Worm (Caenorhabditis elegans) whole organism, L4/young adult: Measurements from ENCODE around the gene ppk-2.
"Not testable (repeated sequence)": the region's sequence is repeated elsewhere in the genome, so short reads cannot be mapped to it uniquely, and the experiment has no call there.

Source experiments
- W03F9.2 ChIP-seq: fragments of 150-350 bp; optimal IDR thresholded peaks from 2 replicates; lab custom pipeline; 2014; ENCODE audit warnings: missing biosample characterization, missing genetic modification characterization
- dao-5 ChIP-seq: sonication (generic microtip); optimal IDR thresholded peaks from 2 replicates; lab custom pipeline; 2016; ENCODE audit warnings: missing genotype, missing genetic modification characterization, moderate library complexity, missing compliant biosample characterization
- him-1 ChIP-seq: sonication (generic microtip); optimal IDR thresholded peaks from 2 replicates; lab custom pipeline; 2016; ENCODE audit warnings: missing genotype, missing genetic modification reagents, missing genetic modification characterization, missing compliant biosample characterization

The ppk-2 gene

DNA sequence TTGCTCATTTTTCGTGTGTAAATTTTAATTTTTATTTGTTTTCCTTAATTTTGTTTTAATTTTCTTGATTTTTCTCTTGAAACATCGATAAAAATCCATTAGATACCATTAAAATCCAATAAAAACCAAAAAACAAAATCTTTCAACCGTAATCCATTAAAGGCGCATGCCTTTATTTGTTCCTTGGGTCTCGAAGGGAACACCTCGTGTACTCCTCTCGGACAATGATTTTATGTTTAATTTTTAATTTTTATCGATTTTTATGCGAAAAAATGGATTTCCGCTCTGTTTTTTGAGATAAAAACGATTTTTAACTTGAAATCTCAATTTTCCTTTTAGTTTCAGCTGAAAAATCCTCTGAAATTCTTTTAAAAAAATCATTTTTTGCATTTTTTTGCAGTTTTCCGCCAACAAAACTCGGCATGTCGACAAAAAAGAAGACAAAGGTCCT, at the start of gene ppk-2:
Gene ppk-2 (plus strand): TSS at position 401 of the 451 bp plus-strand sequence.
- TF ChIP-seq W03F9.2 (tag; lab: Kevin White, UChicago) (peak; percentile 45), dao-5 (tag; lab: Kevin White, UChicago) (no peak), him-1 (tag; lab: Kevin White, UChicago) (no peak)

DNA sequence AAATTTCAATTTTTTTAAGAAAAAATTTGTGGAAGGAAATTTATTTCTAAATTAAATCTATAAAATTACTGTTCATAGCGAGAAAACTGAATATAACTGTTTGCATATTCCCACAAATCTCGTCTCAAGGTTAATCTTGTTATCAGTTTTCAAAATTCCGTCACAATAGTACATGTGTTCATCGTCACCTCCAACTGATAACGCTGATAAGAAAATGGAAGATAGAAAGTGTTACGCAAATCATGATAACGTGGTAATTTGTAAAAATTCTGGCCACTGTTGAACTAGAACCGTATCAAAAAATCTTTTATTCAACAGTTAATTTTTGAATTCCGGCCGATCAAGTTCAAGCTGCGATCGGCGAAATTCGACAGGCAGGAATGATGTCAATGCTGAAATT, 48.7 kb upstream of the ppk-2 start:
- TF ChIP-seq W03F9.2 (tag; lab: Kevin White, UChicago) (no peak), dao-5 (tag; lab: Kevin White, UChicago) (no peak), him-1 (tag; lab: Kevin White, UChicago) (no peak)

DNA sequence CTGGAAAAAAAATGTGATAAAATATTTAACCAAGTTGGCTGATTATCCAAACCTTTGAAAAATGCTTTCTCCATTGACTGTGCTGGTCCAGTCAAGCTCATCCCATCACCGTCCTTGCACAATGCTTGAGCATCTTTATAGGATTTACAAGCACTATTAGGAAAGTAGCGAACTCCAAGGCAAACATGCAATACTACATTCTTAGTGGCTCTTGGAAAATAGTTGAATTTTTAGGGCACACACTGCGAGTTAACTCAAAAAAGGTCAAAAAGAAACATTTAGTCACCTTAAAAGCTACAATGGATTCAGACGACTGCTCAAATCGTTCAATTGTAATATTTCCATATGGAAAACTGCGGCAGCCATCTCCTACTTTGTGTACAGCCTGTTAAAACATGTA, 48.0 kb upstream of the ppk-2 start, which contains the start of gene M01E10.3:
Gene M01E10.3 (minus strand): TSS at position 101 of the 400 bp plus-strand sequence.
- TF ChIP-seq dao-5 (tag; lab: Kevin White, UChicago) (no peak), W03F9.2 (tag; lab: Kevin White, UChicago) (no peak), him-1 (tag; lab: Kevin White, UChicago) (no peak)

DNA sequence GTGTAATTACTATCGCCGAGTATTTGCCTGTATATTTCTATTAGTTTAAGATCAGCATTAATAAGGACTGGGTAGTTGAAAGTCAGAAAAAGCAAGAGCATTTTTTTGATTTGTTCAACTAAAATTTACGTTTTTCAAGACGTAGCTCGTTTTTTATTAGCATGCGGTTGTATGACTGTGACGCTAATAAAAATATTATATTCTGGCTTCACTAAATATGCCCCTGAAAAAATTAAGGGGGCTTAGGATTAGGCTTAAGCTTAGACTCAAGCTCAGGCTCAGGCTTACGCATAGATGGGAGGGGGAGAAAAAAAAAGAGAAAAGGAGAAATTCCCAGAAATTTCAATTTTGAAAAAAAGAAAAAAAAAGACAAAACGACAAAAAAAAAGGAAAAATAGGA, 44.5 kb upstream of the ppk-2 start, which contains the start of gene Y39A3A.2:
Gene Y39A3A.2 (minus strand): TSS at position 101 of the 400 bp plus-strand sequence.
- TF ChIP-seq dao-5 (tag; lab: Kevin White, UChicago) (no peak), W03F9.2 (tag; lab: Kevin White, UChicago) (no peak), him-1 (tag; lab: Kevin White, UChicago) (no peak)

DNA sequence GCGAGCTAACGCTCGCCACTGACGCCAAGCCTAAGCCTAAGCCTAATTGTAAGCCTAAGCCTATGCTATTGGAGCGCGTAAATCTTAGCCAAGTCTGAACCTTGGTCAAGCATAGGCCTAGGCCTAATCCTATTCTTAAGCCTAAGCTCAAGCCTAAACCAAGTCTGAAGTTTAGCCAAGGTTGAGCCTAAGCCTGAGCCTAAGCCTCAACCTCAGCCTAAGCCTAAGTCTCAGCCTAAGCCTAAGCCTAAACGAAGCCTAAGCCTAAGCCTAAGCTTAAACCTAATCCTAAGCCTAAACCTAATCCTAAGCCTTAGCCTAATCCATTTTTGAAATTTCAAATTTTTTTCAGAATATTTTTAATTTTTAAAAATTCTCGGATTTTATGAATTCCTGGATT, 42.0 kb upstream of the ppk-2 start:
- no peak for TF ChIP-seq W03F9.2 (tag; lab: Kevin White, UChicago)
- TF ChIP-seq dao-5 (tag; lab: Kevin White, UChicago), result no peak
- no peak for TF ChIP-seq him-1 (tag; lab: Kevin White, UChicago)

DNA sequence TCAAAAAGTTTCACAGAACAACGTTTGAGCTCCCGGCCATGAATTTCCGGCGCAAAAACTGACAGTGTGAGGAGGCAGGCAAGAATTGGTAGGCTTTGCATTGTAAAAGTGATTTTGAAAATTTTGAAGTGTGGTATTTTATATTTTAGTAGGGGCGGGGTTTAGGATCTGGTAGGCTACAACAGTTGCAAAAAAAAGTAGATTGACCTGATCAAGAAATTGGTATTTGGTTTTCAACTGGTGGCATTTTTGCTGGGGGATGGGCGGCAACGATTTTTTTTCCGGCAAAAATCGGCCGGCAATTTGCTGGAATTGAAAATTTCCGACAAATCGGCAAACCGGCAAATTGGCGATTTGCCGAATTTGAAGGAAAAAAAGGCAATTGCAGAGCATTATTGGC, 41.2 kb upstream of the ppk-2 start, which contains the start of gene ins-16:
Gene ins-16 (minus strand): TSS at position 101 of the 400 bp plus-strand sequence.
- TF ChIP-seq him-1 (tag; lab: Kevin White, UChicago) (no peak), dao-5 (tag; lab: Kevin White, UChicago) (no peak), W03F9.2 (tag; lab: Kevin White, UChicago) (no peak)

DNA sequence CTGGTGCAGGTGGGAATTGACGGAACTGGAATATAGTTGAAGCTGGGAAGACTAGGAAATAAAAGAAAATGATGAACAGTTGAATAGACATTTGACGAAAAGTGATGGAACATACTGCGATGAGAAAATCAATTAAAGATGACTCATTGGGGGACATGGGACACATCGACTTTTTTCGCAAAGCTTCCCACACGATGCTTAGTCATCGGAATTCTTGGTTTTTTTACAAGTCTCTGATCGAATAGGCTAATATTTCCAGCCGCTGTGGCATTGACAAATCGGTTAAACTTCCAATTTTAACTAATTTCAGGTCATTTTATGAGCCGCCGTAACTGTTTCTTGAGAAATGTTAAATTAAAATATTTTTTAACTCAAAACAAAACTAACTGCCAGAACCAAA, 33.8 kb upstream of the ppk-2 start, which contains the start of gene Y39A3A.3:
Gene Y39A3A.3 (minus strand): TSS at position 101 of the 400 bp plus-strand sequence.
- TF ChIP-seq him-1 (tag; lab: Kevin White, UChicago) (no peak), W03F9.2 (tag; lab: Kevin White, UChicago) (no peak), dao-5 (tag; lab: Kevin White, UChicago) (no peak)

DNA sequence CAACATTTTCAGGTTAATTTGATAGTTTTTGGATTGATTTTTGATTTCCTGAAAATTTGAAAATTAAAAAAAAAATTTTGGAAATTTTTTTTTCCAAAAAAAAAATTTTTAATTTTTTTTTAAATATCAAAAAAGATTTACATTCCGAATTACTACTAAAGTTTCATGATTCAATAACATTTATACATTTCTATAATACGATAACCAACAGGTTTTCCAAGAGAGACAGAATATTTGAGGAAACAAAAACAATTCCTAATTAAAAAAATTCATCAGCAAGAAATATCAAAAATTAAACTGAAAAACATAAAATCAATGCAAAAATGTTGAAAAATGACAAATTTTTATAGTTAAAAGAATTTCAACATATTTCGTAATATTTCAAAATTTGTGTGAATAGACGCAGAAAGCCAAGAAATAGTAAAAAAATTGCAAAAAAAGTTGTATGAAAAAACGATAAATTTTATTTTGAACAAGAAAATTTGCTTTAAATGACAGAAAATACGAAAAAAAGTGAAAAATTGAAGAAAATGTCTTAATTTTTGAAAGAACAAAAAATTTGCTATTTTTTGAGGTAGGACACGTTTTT, 25.5 kb upstream of the ppk-2 start, which contains the start of gene Y39A3A.4:
Gene Y39A3A.4 (minus strand): TSS at position 51 of the 589 bp plus-strand sequence.
- TF ChIP-seq dao-5 (tag; lab: Kevin White, UChicago), result no peak
- TF ChIP-seq W03F9.2 (tag; lab: Kevin White, UChicago), result no peak
- TF ChIP-seq him-1 (tag; lab: Kevin White, UChicago), result no peak

DNA sequence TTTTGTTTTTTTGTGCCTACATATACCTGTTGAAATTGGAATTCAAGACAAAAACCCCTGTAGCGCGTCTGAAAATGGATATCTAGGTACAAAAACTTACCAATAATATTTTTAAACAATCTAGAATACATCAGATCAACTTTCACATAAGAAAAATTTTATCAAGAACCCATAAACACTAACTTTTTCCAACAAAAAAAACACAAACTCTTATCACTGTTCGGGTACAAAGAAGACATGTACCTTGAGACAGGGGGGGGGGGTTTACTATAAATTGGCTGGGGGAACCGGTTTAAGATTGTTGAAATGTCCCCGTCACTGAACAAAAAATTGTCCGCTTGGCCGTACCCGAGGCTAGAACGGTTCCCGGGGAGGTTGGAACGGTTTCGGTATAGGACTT, 19.6 kb upstream of the ppk-2 start, which contains the start of gene cpt-3:
Gene cpt-3 (plus strand): TSS at position 301 of the 400 bp plus-strand sequence.
- not testable (repeated sequence) for TF ChIP-seq him-1, dao-5, W03F9.2 (tag; lab: Kevin White, UChicago)

DNA sequence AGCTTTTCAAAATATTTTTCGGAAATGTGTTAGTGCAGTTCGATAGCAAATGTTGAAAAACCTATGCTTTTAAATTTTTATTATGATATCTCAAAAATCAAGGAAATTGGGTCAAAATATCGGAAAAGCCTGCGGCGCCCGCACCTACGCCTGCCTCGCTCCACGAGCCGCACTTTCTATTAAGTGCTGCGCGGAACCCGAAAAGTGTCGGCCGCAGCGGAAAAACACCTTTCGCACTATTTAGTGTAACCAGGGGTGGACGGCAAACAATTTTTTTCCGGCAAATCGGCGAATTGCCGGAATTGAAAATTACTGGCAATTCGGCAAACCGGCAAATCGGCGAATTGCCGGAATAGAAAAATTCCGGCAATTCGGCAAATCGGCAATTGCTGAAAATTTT, 17.3 kb upstream of the ppk-2 start:
- no peak for TF ChIP-seq dao-5 (tag; lab: Kevin White, UChicago)
- no peak for TF ChIP-seq him-1 (tag; lab: Kevin White, UChicago)
- TF ChIP-seq W03F9.2 (tag; lab: Kevin White, UChicago), result no peak

DNA sequence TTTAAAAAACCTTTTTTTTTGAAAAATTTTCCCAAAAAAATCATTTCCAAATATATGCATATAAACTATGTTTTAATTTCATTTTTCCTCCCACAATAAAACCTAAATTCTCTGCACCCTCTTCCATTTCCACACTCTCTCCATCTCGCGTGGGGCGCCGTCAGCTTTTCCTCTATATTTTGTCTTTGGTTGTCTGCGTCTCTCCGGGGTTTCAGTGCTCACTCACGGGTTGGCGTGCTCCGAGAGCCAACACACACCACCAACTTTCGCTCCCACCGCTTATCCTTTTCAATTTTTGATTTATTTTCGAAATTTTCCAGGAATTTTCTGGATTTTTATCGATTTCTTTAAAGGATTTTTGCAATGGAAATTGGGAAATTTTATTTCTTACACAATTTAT, 12.6 kb upstream of the ppk-2 start:
- TF ChIP-seq W03F9.2 (tag; lab: Kevin White, UChicago) (no peak), dao-5 (tag; lab: Kevin White, UChicago) (no peak), him-1 (tag; lab: Kevin White, UChicago) (no peak)

DNA sequence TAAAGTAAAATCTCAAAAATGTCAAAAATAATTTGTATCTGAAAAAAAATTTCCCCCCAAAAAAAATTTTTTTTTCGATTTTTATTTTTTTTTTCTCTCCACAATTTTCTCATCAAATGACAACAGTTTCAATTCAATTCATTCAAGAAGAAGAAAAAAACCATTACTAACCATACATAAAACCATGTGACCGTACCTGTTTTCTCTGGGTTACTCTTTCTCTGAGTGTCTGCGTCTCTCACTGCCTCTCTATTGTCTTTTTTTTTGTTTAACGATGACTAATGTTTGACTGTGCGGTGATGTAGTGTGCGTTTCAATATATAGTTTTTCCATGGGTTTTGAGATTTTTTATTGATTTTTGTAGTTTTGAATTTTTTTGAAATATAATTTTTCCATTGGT, 11.4 kb upstream of the ppk-2 start:
- TF ChIP-seq W03F9.2 (tag; lab: Kevin White, UChicago) (peak; percentile 21), dao-5 (tag; lab: Kevin White, UChicago) (no peak)

DNA sequence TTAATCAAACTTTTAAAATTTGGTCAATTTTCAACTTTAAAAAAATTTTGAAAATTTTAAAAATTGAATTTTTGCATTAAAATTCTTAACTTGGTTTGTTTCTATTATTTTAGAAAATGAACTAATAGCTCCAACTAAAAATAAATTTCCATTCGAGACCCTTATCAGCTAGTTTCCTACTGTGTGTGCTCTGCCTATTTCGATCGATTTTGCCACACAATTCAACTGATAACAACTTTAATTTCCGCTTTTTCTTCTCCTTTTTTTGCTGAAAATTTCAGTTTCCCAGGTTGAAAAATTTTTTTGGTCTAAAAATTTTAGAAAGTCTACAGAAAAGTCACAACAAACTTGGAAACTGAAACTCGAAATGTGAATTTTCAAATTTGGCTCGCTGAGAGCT, 10.7 kb upstream of the ppk-2 start:
- TF ChIP-seq dao-5 (tag; lab: Kevin White, UChicago), result no peak
- no peak for TF ChIP-seq him-1 (tag; lab: Kevin White, UChicago)
- no peak for TF ChIP-seq W03F9.2 (tag; lab: Kevin White, UChicago)

DNA sequence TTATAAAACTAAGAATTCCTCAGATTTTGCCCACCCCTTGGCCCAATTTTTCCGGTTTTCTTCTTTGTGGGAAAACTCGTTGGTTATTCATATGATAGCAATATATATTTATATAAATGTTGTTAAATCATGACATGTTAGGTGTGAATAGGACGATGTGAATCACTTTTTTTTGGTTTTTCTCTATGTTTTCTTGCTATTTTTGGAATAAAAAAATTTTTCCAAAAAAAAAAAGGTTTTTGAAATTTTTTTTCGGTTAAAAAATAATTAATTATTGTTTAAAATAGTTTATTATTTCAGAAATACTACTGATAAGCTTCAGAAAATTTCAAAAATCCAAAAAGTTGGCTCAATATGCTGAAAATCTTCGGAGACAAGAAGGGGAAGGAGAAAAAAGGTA, 9.7 kb upstream of the ppk-2 start, which contains the start of gene Y48G9A.9:
Gene Y48G9A.9 (plus strand): TSS at position 301 of the 400 bp plus-strand sequence.
- no peak for TF ChIP-seq dao-5 (tag; lab: Kevin White, UChicago)
- TF ChIP-seq W03F9.2 (tag; lab: Kevin White, UChicago), result no peak
- no peak for TF ChIP-seq him-1 (tag; lab: Kevin White, UChicago)
